Fruit fly (Drosophila melanogaster) whole organism, embryonic: Measurements from ENCODE around the gene CG12589.

Experiments
- CG10431 ChIP-seq: fragments of 200-800 bp; sonication (Bioruptor generic); optimal IDR thresholded peaks from 3 replicates; lab custom pipeline; 2018; ENCODE audit warnings: missing biosample characterization, mild to moderate bottlenecking, missing genetic modification characterization
- CG12104 ChIP-seq: fragments of 200-800 bp; sonication (Bioruptor generic); optimal IDR thresholded peaks from 3 replicates; lab custom pipeline; 2016; ENCODE audit warnings: missing biosample characterization, missing genetic modification characterization
- CG12219 ChIP-seq: fragments of 200-800 bp; sonication (Bioruptor generic); optimal IDR thresholded peaks from 3 replicates; lab custom pipeline; 2018; ENCODE audit warnings: missing biosample characterization, mild to moderate bottlenecking, missing genetic modification characterization
- CG12391 ChIP-seq: fragments of 200-800 bp; sonication (Bioruptor generic); optimal IDR thresholded peaks from 3 replicates; lab custom pipeline; 2018; ENCODE audit warnings: missing biosample characterization, mild to moderate bottlenecking, missing genetic modification characterization, moderate library complexity
- CG12769 ChIP-seq: fragments of 200-800 bp; sonication (Bioruptor generic); optimal IDR thresholded peaks from 2 replicates; lab custom pipeline; 2019; ENCODE audit warnings: missing biosample characterization, mild to moderate bottlenecking, missing genetic modification characterization, moderate library complexity
- CG14441 ChIP-seq: fragments of 200-800 bp; sonication (Bioruptor generic); IDR thresholded peaks from 2 replicates; pipeline ENCODE4 v1.3.6; 2022; ENCODE audit warnings: missing biosample characterization, missing genetic modification characterization
- CG14710 ChIP-seq: fragments of 200-800 bp; sonication (Bioruptor generic); optimal IDR thresholded peaks from 3 replicates; lab custom pipeline; 2019; ENCODE audit warnings: missing biosample characterization, mild to moderate bottlenecking, missing genetic modification characterization, moderate library complexity
- CG2712 ChIP-seq: fragments of 200-800 bp; optimal IDR thresholded peaks from 3 replicates; lab custom pipeline; 2019; ENCODE audit warnings: missing biosample characterization, mild to moderate bottlenecking, missing genetic modification characterization, moderate library complexity
- CG33213 ChIP-seq: fragments of 200-800 bp; sonication (Bioruptor generic); optimal IDR thresholded peaks from 3 replicates; lab custom pipeline; 2016; ENCODE audit warnings: missing biosample characterization, missing genetic modification characterization
- CG3726 ChIP-seq: fragments of 200-800 bp; sonication (Bioruptor generic); IDR thresholded peaks from 3 replicates; pipeline ENCODE4, ENCODE4 v1.3.6; 2022; ENCODE audit warnings: missing biosample characterization, missing genetic modification characterization
- CG4282 ChIP-seq: fragments of 200-800 bp; sonication (Bioruptor generic); optimal IDR thresholded peaks from 2 replicates; lab custom pipeline; 2016; ENCODE audit warnings: missing biosample characterization, missing genetic modification characterization
- CG6254 ChIP-seq: fragments of 200-800 bp; sonication (Bioruptor generic); optimal IDR thresholded peaks from 3 replicates; lab custom pipeline; 2017; ENCODE audit warnings: mild to moderate bottlenecking, missing biosample characterization, missing genetic modification reagents, missing genetic modification characterization
- CG6813 ChIP-seq: fragments of 200-800 bp; sonication (Bioruptor generic); optimal IDR thresholded peaks from 2 replicates; lab custom pipeline; 2017; ENCODE audit warnings: missing biosample characterization, missing genetic modification characterization, mild to moderate bottlenecking, moderate library complexity, missing genetic modification reagents
- CG8281 ChIP-seq: fragments of 200-800 bp; sonication (Bioruptor generic); optimal IDR thresholded peaks from 2 replicates; lab custom pipeline; 2018; ENCODE audit warnings: missing biosample characterization, mild to moderate bottlenecking, missing genetic modification characterization, moderate library complexity
- Deaf1 ChIP-seq: fragments of 200-800 bp; optimal IDR thresholded peaks from 3 replicates; lab custom pipeline; 2019; ENCODE audit warnings: missing biosample characterization, mild to moderate bottlenecking, missing genetic modification characterization, moderate library complexity
- HmgD ChIP-seq: fragments of 200-800 bp; sonication (Bioruptor generic); optimal IDR thresholded peaks from 3 replicates; lab custom pipeline; 2016; ENCODE audit warnings: missing biosample characterization, missing genetic modification characterization
- Hr51 ChIP-seq, 2 experiments: fragments of 200-800 bp; sonication (Bioruptor generic); optimal IDR thresholded peaks; 2 replicates in 1 of 2; 3 replicates in 1 of 2; lab custom pipeline; 2016 to 2018; ENCODE audit warnings: missing biosample characterization in 2 of 2, missing genetic modification characterization in 2 of 2, mild to moderate bottlenecking in 1 of 2, moderate library complexity in 1 of 2
- Max ChIP-seq: fragments of 200-800 bp; sonication (Bioruptor generic); optimal IDR thresholded peaks from 2 replicates; lab custom pipeline; 2016; ENCODE audit warnings: missing biosample characterization, mild to moderate bottlenecking, missing genetic modification characterization
- Med ChIP-seq: fragments of 200-800 bp; sonication (Bioruptor generic); peaks from one replicate; lab custom pipeline; 2016; ENCODE audit warnings: missing biosample characterization, missing genetic modification characterization, mild to moderate bottlenecking, inconsistent platforms, moderate library complexity
- Myb ChIP-seq: fragments of 200-800 bp; sonication (Bioruptor generic); optimal IDR thresholded peaks from 2 replicates; lab custom pipeline; 2016; ENCODE audit warnings: missing biosample characterization, missing genetic modification characterization
- Nf-YC ChIP-seq: fragments of 200-800 bp; optimal IDR thresholded peaks from 3 replicates; lab custom pipeline; 2019; ENCODE audit warnings: missing biosample characterization, mild to moderate bottlenecking, missing genetic modification characterization, moderate library complexity
- NfI ChIP-seq: fragments of 200-800 bp; sonication (Bioruptor generic); optimal IDR thresholded peaks from 3 replicates; lab custom pipeline; 2018; ENCODE audit warnings: missing biosample characterization, mild to moderate bottlenecking, missing genetic modification characterization, moderate library complexity
- Pdp1 ChIP-seq, 2 experiments: fragments of 200-800 bp; sonication (Bioruptor generic); optimal IDR thresholded peaks; 3 replicates each; lab custom pipeline; 2016; ENCODE audit warnings: missing biosample characterization in 2 of 2, missing genetic modification characterization in 2 of 2, mild to moderate bottlenecking in 1 of 2, moderate library complexity in 1 of 2
- Side ChIP-seq: fragments of 200-800 bp; sonication (Bioruptor generic); optimal IDR thresholded peaks from 2 replicates; lab custom pipeline; 2016; ENCODE audit warnings: missing biosample characterization, missing genetic modification characterization
- Sry-δ ChIP-seq: fragments of 200-800 bp; sonication (Bioruptor generic); optimal IDR thresholded peaks from 2 replicates; lab custom pipeline; 2016; ENCODE audit warnings: missing biosample characterization, missing genetic modification characterization
- Vsx1 ChIP-seq: fragments of 200-800 bp; sonication (Bioruptor generic); optimal IDR thresholded peaks from 2 replicates; lab custom pipeline; 2017; ENCODE audit warnings: missing biosample characterization, mild to moderate bottlenecking, missing genetic modification characterization, missing genetic modification reagents
- bsh ChIP-seq, 2 experiments: fragments of 200-800 bp; sonication (Bioruptor generic); optimal IDR thresholded peaks; 2 replicates each; lab custom pipeline; 2017 to 2018; ENCODE audit warnings: mild to moderate bottlenecking in 2 of 2, missing biosample characterization in 2 of 2, missing genetic modification characterization in 2 of 2, moderate library complexity in 1 of 2
- crol ChIP-seq: fragments of 200-800 bp; sonication (Bioruptor generic); IDR thresholded peaks from 2 replicates; pipeline ENCODE4 v1.3.6; 2022; ENCODE audit warnings: missing biosample characterization, missing genetic modification characterization
- dati ChIP-seq: fragments of 200-800 bp; sonication (Bioruptor generic); IDR thresholded peaks from 2 replicates; pipeline ENCODE4 v1.3.6; 2022; ENCODE audit warnings: missing biosample characterization, missing genetic modification characterization
- eve ChIP-seq, 2 experiments: fragments of >200 bp; optimal IDR thresholded peaks; 2 replicates each; lab custom pipeline; 2017; ENCODE audit warnings: missing biosample characterization in 2 of 2, missing genetic modification characterization in 2 of 2
- fd96Cb ChIP-seq: fragments of 200-800 bp; sonication (Bioruptor generic); optimal IDR thresholded peaks from 2 replicates; lab custom pipeline; 2018; ENCODE audit warnings: missing biosample characterization, mild to moderate bottlenecking, missing genetic modification characterization, moderate library complexity
- gcm ChIP-seq: fragments of 200-800 bp; sonication (Bioruptor generic); optimal IDR thresholded peaks from 2 replicates; lab custom pipeline; 2019; ENCODE audit warnings: missing biosample characterization, mild to moderate bottlenecking, missing genetic modification characterization, moderate library complexity
- gcm2 ChIP-seq: fragments of 200-800 bp; sonication (Bioruptor generic); optimal IDR thresholded peaks from 2 replicates; lab custom pipeline; 2016; ENCODE audit warnings: missing biosample characterization, missing genetic modification characterization
- gt ChIP-seq: fragments of 200-800 bp; sonication (Bioruptor generic); IDR thresholded peaks from 2 replicates; pipeline ENCODE4 v1.3.6; 2022; ENCODE audit warnings: missing biosample characterization, missing genetic modification characterization
- her ChIP-seq: fragments of 200-800 bp; sonication (Bioruptor generic); optimal IDR thresholded peaks from 2 replicates; lab custom pipeline; 2016; ENCODE audit warnings: missing biosample characterization, missing genetic modification characterization
- hth ChIP-seq: fragments of >200 bp; optimal IDR thresholded peaks from 2 replicates; lab custom pipeline; 2017; ENCODE audit warnings: inconsistent platforms
- kah ChIP-seq: fragments of 200-800 bp; sonication (Bioruptor generic); optimal IDR thresholded peaks from 2 replicates; lab custom pipeline; 2018; ENCODE audit warnings: missing biosample characterization, mild to moderate bottlenecking, missing genetic modification characterization
- kay ChIP-seq: fragments of 200-800 bp; sonication (Bioruptor generic); optimal IDR thresholded peaks from 2 replicates; lab custom pipeline; 2016; ENCODE audit warnings: missing biosample characterization, missing genetic modification characterization
- kni ChIP-seq: fragments of 200-800 bp; sonication (Bioruptor generic); optimal IDR thresholded peaks from 3 replicates; lab custom pipeline; 2017; ENCODE audit warnings: mild to moderate bottlenecking, missing biosample characterization, missing genetic modification reagents, missing genetic modification characterization
- nerfin-1 ChIP-seq: fragments of 200-800 bp; sonication (Bioruptor generic); optimal IDR thresholded peaks from 3 replicates; lab custom pipeline; 2019; ENCODE audit warnings: missing biosample characterization, mild to moderate bottlenecking, missing genetic modification characterization, moderate library complexity
- pfk ChIP-seq: fragments of 200-800 bp; sonication (Bioruptor generic); optimal IDR thresholded peaks from 2 replicates; lab custom pipeline; 2018; ENCODE audit warnings: missing biosample characterization, mild to moderate bottlenecking, missing genetic modification characterization, moderate library complexity
- phol ChIP-seq: fragments of 200-800 bp; sonication (Bioruptor generic); optimal IDR thresholded peaks from 3 replicates; lab custom pipeline; 2018; ENCODE audit warnings: missing biosample characterization, mild to moderate bottlenecking, missing genetic modification characterization, moderate library complexity
- ranshi ChIP-seq: fragments of 200-800 bp; sonication (Bioruptor generic); IDR thresholded peaks from 2 replicates; pipeline ENCODE4 v1.3.6; 2022; ENCODE audit warnings: missing biosample characterization, missing genetic modification characterization
- seq ChIP-seq: fragments of 200-800 bp; sonication (Bioruptor generic); IDR thresholded peaks from 2 replicates; pipeline ENCODE4 v1.3.6; 2022; ENCODE audit warnings: missing biosample characterization, missing genetic modification characterization
- sima ChIP-seq: fragments of 200-800 bp; sonication (Bioruptor generic); optimal IDR thresholded peaks from 2 replicates; lab custom pipeline; 2016; ENCODE audit warnings: missing biosample characterization, missing genetic modification characterization
- slbo ChIP-seq: fragments of 200-800 bp; sonication (Bioruptor generic); IDR thresholded peaks from 2 replicates; pipeline ENCODE4 v1.3.6; 2022; ENCODE audit warnings: missing biosample characterization, missing genetic modification characterization
- so ChIP-seq: fragments of 200-800 bp; sonication (Bioruptor generic); IDR thresholded peaks from 3 replicates; pipeline ENCODE4 v1.3.6; 2022; ENCODE audit warnings: missing biosample characterization, missing genetic modification characterization
- trem ChIP-seq: fragments of 200-800 bp; optimal IDR thresholded peaks from 3 replicates; lab custom pipeline; 2019; ENCODE audit warnings: missing biosample characterization, mild to moderate bottlenecking, missing genetic modification characterization, moderate library complexity
- ttk ChIP-seq: fragments of 200-800 bp; sonication (Bioruptor generic); IDR thresholded peaks from 2 replicates; pipeline ENCODE4 v2.1.2; 2022; ENCODE audit warnings: missing biosample characterization, missing genetic modification characterization
- twi ChIP-seq: fragments of 200-800 bp; optimal IDR thresholded peaks from 2 replicates; lab custom pipeline; 2019; ENCODE audit warnings: missing biosample characterization, mild to moderate bottlenecking, missing genetic modification characterization, moderate library complexity
- zf30C ChIP-seq: fragments of 200-800 bp; sonication (Bioruptor generic); optimal IDR thresholded peaks from 3 replicates; lab custom pipeline; 2018; ENCODE audit warnings: missing biosample characterization, mild to moderate bottlenecking, missing genetic modification characterization

CG12589 gene

DNA sequence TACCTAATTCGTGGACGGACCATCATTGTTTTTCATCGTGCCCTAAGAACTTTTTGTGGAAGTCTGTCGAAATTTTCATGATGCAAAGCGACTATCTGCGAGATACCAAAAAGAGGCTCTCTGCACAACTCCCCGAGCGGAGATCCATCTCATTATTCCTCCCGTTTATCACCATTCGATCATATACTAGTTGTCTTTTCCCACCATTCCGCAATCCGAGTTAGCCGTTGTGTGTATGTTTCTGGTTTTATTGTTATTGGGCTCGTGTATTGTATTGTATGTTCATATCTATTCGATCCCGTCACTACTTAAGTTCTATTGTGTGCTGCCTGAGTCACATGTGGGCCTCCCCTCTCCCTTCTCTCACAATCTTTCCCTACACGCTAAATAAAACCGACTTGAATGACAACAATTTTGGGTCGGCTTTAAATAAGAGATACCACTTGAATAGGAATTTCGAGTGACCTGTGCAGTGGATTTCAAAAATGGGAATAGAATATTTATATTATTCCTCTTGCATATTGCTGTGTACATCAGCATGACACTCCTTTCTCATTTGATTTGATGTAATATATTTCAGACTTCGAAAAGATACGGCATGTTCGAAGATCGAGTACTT lies 40.8 kb downstream of the CG12589 start (continued):
- TF ChIP-seq CG8281, result no peak
- TF ChIP-seq kni (GFP tag; lab: Kevin White, UChicago), result peak; percentile 60
- TF ChIP-seq eve (GFP tag; optimal IDR thresholded peaks at IDR 0.05; lab: Kevin White, UChicago), result peak in 1 of 2 experiments; percentile 19
- TF ChIP-seq fd96Cb (tag; lab: Kevin White, UChicago), result no peak
- TF ChIP-seq trem (tag; lab: Kevin White, UChicago), result no peak
- no peak for TF ChIP-seq Hr51 (GFP tag; optimal IDR thresholded peaks at IDR 0.05; lab: Kevin White, UChicago)
- no peak for TF ChIP-seq CG14441 (GFP tag; lab: Robert Waterston, UW)
- TF ChIP-seq CG10431, result no peak
- TF ChIP-seq CG4282 (GFP tag; lab: Kevin White, UChicago), result no peak
- TF ChIP-seq kay (GFP tag; lab: Kevin White, UChicago), result peak; percentile 31
- peak; percentile 39 for TF ChIP-seq pfk (GFP tag; lab: Kevin White, UChicago)
- TF ChIP-seq CG6813 (GFP tag; lab: Kevin White, UChicago), result no peak
- no peak for TF ChIP-seq sima
- no peak for TF ChIP-seq Deaf1 (tag; lab: Kevin White, UChicago)
- TF ChIP-seq so (GFP tag; lab: Robert Waterston, UW), result no peak
- no peak for TF ChIP-seq Sry-δ
- TF ChIP-seq gcm (GFP tag; lab: Kevin White, UChicago), result peak; percentile 88
- no peak for TF ChIP-seq Vsx1 (GFP tag; lab: Kevin White, UChicago)
- TF ChIP-seq HmgD (GFP tag; lab: Kevin White, UChicago), result no peak
- no peak for TF ChIP-seq phol (tag; lab: Kevin White, UChicago)
- no peak for TF ChIP-seq gt (GFP tag; lab: Robert Waterston, UW)
- peak; percentile 79 for TF ChIP-seq twi
- TF ChIP-seq nerfin-1, result no peak
- no peak for TF ChIP-seq ttk (GFP tag; lab: Robert Waterston, UW)
- TF ChIP-seq zf30C (GFP tag; lab: Kevin White, UChicago), result peak; percentile 74
- TF ChIP-seq NfI, result no peak
- no peak for TF ChIP-seq seq (GFP tag; lab: Robert Waterston, UW)
- peak; percentile 19 for TF ChIP-seq CG2712
- no peak for TF ChIP-seq Nf-YC (tag; lab: Kevin White, UChicago)
- TF ChIP-seq CG12769 (tag; lab: Kevin White, UChicago), result peak; percentile 16
- TF ChIP-seq Pdp1 (GFP tag; optimal IDR thresholded peaks at IDR 0.05; lab: Kevin White, UChicago), result no peak
- TF ChIP-seq Med, result peak; percentile 42
- no peak for TF ChIP-seq gcm2 (GFP tag; lab: Kevin White, UChicago)
- no peak for TF ChIP-seq CG33213
- no peak for TF ChIP-seq Side
- TF ChIP-seq CG14710 (tag; lab: Kevin White, UChicago), result no peak
- TF ChIP-seq bsh (GFP tag; optimal IDR thresholded peaks at IDR 0.05; lab: Kevin White, UChicago), result no peak
- no peak for TF ChIP-seq hth
- no peak for TF ChIP-seq dati (GFP tag; lab: Robert Waterston, UW)
- no peak for TF ChIP-seq slbo
- no peak for TF ChIP-seq her (GFP tag; lab: Kevin White, UChicago)
- no peak for TF ChIP-seq CG12104
- no peak for TF ChIP-seq CG12219
- no peak for TF ChIP-seq ranshi (GFP tag; lab: Robert Waterston, UW)
- no peak for TF ChIP-seq CG3726 (GFP tag; lab: Robert Waterston, UW)
- TF ChIP-seq CG12391 (tag; lab: Kevin White, UChicago), result peak; percentile 15
- no peak for TF ChIP-seq Myb (GFP tag; lab: Kevin White, UChicago)
- no peak for TF ChIP-seq Max (GFP tag; lab: Kevin White, UChicago)
- peak; percentile 88 for TF ChIP-seq crol (GFP tag; lab: Robert Waterston, UW)
- TF ChIP-seq kah, result no peak
- TF ChIP-seq CG6254, result no peak
